Fruit fly (Drosophila melanogaster) whole organism, adult: Measurements from ENCODE around the gene Or67d.

Experiments
- CG11617 ChIP-seq: fragments of 200-800 bp; sonication (Bioruptor generic); optimal IDR thresholded peaks from 2 replicates; lab custom pipeline; 2017; ENCODE audit warnings: mild to moderate bottlenecking, missing biosample characterization, missing genetic modification reagents, missing genetic modification characterization
- CG12768 ChIP-seq: fragments of 200-800 bp; sonication (Bioruptor generic); optimal IDR thresholded peaks from 2 replicates; lab custom pipeline; 2017; ENCODE audit warnings: missing biosample characterization, missing genetic modification characterization, mild to moderate bottlenecking, moderate library complexity, missing genetic modification reagents
- CG14711 ChIP-seq: fragments of 200-800 bp; sonication (Bioruptor generic); optimal IDR thresholded peaks from 2 replicates; lab custom pipeline; 2018; ENCODE audit warnings: missing biosample characterization, mild to moderate bottlenecking, missing genetic modification characterization, moderate library complexity
- CG1620 ChIP-seq: fragments of 200-800 bp; sonication (Bioruptor generic); optimal IDR thresholded peaks from 2 replicates; lab custom pipeline; 2016; ENCODE audit warnings: missing biosample characterization, missing genetic modification characterization
- CG33017 ChIP-seq: fragments of 200-800 bp; sonication (Bioruptor generic); optimal IDR thresholded peaks from 2 replicates; lab custom pipeline; 2018; ENCODE audit warnings: missing biosample characterization, mild to moderate bottlenecking, missing genetic modification characterization, moderate library complexity
- CG5204 ChIP-seq: fragments of 200-800 bp; sonication (Bioruptor generic); optimal IDR thresholded peaks from 2 replicates; lab custom pipeline; 2016; ENCODE audit warnings: missing biosample characterization, missing genetic modification characterization
- CG7045 ChIP-seq: fragments of 200-800 bp; sonication (Bioruptor generic); optimal IDR thresholded peaks from 2 replicates; lab custom pipeline; 2017; ENCODE audit warnings: missing biosample characterization, mild to moderate bottlenecking, missing genetic modification characterization
- CG7101 ChIP-seq: fragments of 200-800 bp; sonication (Bioruptor generic); optimal IDR thresholded peaks from 2 replicates; lab custom pipeline; 2018; ENCODE audit warnings: missing biosample characterization, mild to moderate bottlenecking, missing genetic modification characterization, moderate library complexity
- Clk ChIP-seq: fragments of 200-800 bp; sonication (Bioruptor generic); optimal IDR thresholded peaks from 2 replicates; lab custom pipeline; 2017; ENCODE audit warnings: missing biosample characterization, missing genetic modification characterization
- Crg-1 ChIP-seq: fragments of 200-800 bp; sonication (Bioruptor generic); optimal IDR thresholded peaks from 2 replicates; lab custom pipeline; 2016; ENCODE audit warnings: missing biosample characterization, missing genetic modification characterization
- Hr96 ChIP-seq: fragments of 200-800 bp; sonication (Bioruptor generic); optimal IDR thresholded peaks from 2 replicates; lab custom pipeline; 2016; ENCODE audit warnings: missing biosample characterization, missing genetic modification characterization
- Mnt ChIP-seq: fragments of 200-800 bp; sonication (Bioruptor generic); optimal IDR thresholded peaks from 2 replicates; lab custom pipeline; 2016; ENCODE audit warnings: missing biosample characterization, mild to moderate bottlenecking, missing genetic modification characterization
- bab1 ChIP-seq: fragments of 200-800 bp; sonication (Bioruptor generic); optimal IDR thresholded peaks from 3 replicates; lab custom pipeline; 2019; ENCODE audit warnings: missing biosample characterization, mild to moderate bottlenecking, missing genetic modification characterization, moderate library complexity
- cic ChIP-seq: fragments of 200-800 bp; sonication (Bioruptor generic); optimal IDR thresholded peaks from 2 replicates; lab custom pipeline; 2017; ENCODE audit warnings: missing biosample characterization, mild to moderate bottlenecking, missing genetic modification characterization, moderate library complexity
- cnc ChIP-seq, 2 experiments: fragments of >200 bp; optimal IDR thresholded peaks; 2 replicates each; lab custom pipeline; 2017
- kay ChIP-seq: fragments of 200-800 bp; sonication (Bioruptor generic); peaks from one replicate; lab custom pipeline; 2016; ENCODE audit warnings: missing biosample characterization, missing genetic modification characterization, borderline replicate concordance
- ovo ChIP-seq: fragments of 200-800 bp; sonication (Bioruptor generic); optimal IDR thresholded peaks from 2 replicates; lab custom pipeline; 2016; ENCODE audit warnings: missing biosample characterization, missing genetic modification characterization
- pad ChIP-seq: fragments of 200-800 bp; sonication (Bioruptor generic); optimal IDR thresholded peaks from 3 replicates; lab custom pipeline; 2017; ENCODE audit warnings: missing biosample characterization, missing genetic modification characterization, mild to moderate bottlenecking, moderate library complexity, missing genetic modification reagents
- tj ChIP-seq: fragments of 200-800 bp; sonication (Bioruptor generic); optimal IDR thresholded peaks from 3 replicates; lab custom pipeline; 2017; ENCODE audit warnings: missing biosample characterization, mild to moderate bottlenecking, missing genetic modification characterization, moderate library complexity
- toe ChIP-seq: fragments of 200-800 bp; sonication (Bioruptor generic); optimal IDR thresholded peaks from 2 replicates; lab custom pipeline; 2016; ENCODE audit warnings: missing biosample characterization, missing genetic modification characterization

The Or67d gene

DNA sequence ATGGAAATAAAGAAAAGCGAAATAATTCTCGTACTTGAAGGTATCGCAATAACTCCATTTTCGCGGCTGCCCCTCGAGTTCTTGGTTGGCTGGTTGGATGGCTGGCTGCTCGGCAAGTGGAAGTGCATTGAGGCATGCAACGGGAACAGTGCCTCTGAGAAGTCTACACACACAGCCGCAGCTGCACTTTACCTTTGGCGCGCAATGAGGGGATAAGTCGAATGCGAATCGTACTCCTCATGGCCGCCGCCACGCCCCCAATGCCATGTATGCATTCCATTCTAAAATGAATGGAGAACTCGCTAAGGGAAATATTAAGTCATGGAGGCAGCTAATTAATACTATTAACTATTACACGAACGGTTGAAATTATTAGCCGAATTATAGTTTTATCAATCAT is 23.2 kb upstream of the Or67d start:
- TF ChIP-seq CG1620 (GFP tag; lab: Kevin White, UChicago) (no peak), Crg-1 (GFP tag; lab: Kevin White, UChicago) (no peak), CG7045 (GFP tag; lab: Kevin White, UChicago) (no peak), Mnt (GFP tag; lab: Kevin White, UChicago) (no peak), Hr96 (no peak), CG14711 (tag; lab: Kevin White, UChicago) (no peak), toe (GFP tag; lab: Kevin White, UChicago) (no peak), cic (GFP tag; lab: Kevin White, UChicago) (no peak), CG11617 (GFP tag; lab: Kevin White, UChicago) (no peak), CG7101 (no peak), kay (GFP tag; lab: Kevin White, UChicago) (no peak)

dm6 chr3L:10254131-10254530 is 18.9 kb upstream of the Or67d start:
- TF ChIP-seq tj: no peak
- TF ChIP-seq CG7045 (GFP tag; lab: Kevin White, UChicago): no peak
- TF ChIP-seq Mnt (GFP tag; lab: Kevin White, UChicago): no peak
- no peak for TF ChIP-seq Crg-1 (GFP tag; lab: Kevin White, UChicago)
- TF ChIP-seq CG5204: no peak
- TF ChIP-seq cic (GFP tag; lab: Kevin White, UChicago): no peak
- no peak for TF ChIP-seq Hr96
- TF ChIP-seq CG7101: no peak
- TF ChIP-seq Clk (GFP tag; lab: Kevin White, UChicago): no peak
- no peak for TF ChIP-seq CG33017 (tag; lab: Kevin White, UChicago)

- no peak for TF ChIP-seq toe (GFP tag; lab: Kevin White, UChicago)
- no peak for TF ChIP-seq cic (GFP tag; lab: Kevin White, UChicago)
- TF ChIP-seq CG7045 (GFP tag; lab: Kevin White, UChicago): no peak
- TF ChIP-seq bab1 (GFP tag; lab: Kevin White, UChicago): no peak
- no peak for TF ChIP-seq Clk (GFP tag; lab: Kevin White, UChicago)
- no peak for TF ChIP-seq kay (GFP tag; lab: Kevin White, UChicago)
- TF ChIP-seq CG7101: no peak
- no peak for TF ChIP-seq CG33017 (tag; lab: Kevin White, UChicago)
- TF ChIP-seq pad (GFP tag; lab: Kevin White, UChicago): no peak
- no peak for TF ChIP-seq CG11617 (GFP tag; lab: Kevin White, UChicago)
- TF ChIP-seq Hr96: no peak
- no peak for TF ChIP-seq ovo
- no peak for TF ChIP-seq CG12768 (GFP tag; lab: Kevin White, UChicago)
- TF ChIP-seq Crg-1 (GFP tag; lab: Kevin White, UChicago): no peak
- TF ChIP-seq Mnt (GFP tag; lab: Kevin White, UChicago): no peak
These were observed 14.3 kb upstream of the Or67d start for dm6 chr3L:10258738-10259137.

DNA sequence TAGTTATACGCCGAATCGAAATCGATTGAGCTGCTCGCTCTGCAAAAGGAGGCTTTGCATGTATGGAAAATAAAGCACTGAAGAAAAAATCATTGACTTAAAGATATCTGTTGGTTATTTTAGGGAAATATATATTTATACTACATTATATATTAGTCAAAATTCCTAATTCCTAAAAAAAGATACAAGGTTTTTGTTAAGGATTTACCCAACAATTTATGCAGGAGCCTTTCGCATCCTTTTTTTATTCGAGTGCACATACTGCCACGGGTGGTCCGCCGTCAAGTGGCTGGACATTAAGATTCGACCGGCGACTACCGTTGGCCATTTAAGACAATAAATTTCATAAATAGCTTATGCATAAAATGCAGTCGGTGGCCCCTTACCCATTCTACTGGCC is 11.8 kb upstream of the Or67d start:
- TF ChIP-seq toe (GFP tag; lab: Kevin White, UChicago) (no peak), tj (no peak), cnc (optimal IDR thresholded peaks at IDR 0.05; lab: Kevin White, UChicago) (no peak), pad (GFP tag; lab: Kevin White, UChicago) (no peak), kay (GFP tag; lab: Kevin White, UChicago) (no peak), CG7101 (no peak), CG7045 (GFP tag; lab: Kevin White, UChicago) (no peak), Hr96 (no peak), CG33017 (tag; lab: Kevin White, UChicago) (no peak), Crg-1 (GFP tag; lab: Kevin White, UChicago) (no peak), Clk (GFP tag; lab: Kevin White, UChicago) (no peak), cic (GFP tag; lab: Kevin White, UChicago) (no peak), Mnt (GFP tag; lab: Kevin White, UChicago) (no peak), ovo (no peak), CG11617 (GFP tag; lab: Kevin White, UChicago) (no peak), CG5204 (no peak)

- TF ChIP-seq CG12768 (GFP tag; lab: Kevin White, UChicago): no peak
- TF ChIP-seq Clk (GFP tag; lab: Kevin White, UChicago): no peak
These were observed 10.2 kb upstream of the Or67d start for dm6 chr3L:10262827-10263226.

DNA sequence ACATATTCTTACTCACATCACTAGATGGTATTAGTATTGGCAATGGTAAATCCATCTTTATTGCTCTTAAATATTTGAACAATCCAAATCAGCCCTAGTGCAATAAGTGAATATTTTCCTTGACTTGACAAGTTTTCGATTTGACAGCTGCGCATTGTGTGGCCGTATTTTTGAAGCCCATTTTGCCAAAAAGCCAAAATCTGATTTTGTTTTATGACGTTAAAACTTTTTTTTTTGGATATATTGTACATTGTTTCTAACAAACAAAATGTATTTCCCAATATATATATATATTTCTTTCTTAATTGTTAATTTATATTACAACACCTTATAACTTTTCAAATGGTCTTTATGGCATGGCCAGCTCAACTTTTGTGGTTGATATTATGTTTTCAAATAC is 6.0 kb upstream of the Or67d start, which contains the start of gene can:
TSS of gene can (minus strand) at position 101 of the 400 bp plus-strand sequence.
- TF ChIP-seq CG7045 (GFP tag; lab: Kevin White, UChicago) (no peak), Crg-1 (GFP tag; lab: Kevin White, UChicago) (no peak), Hr96 (no peak), CG1620 (GFP tag; lab: Kevin White, UChicago) (no peak), CG14711 (tag; lab: Kevin White, UChicago) (no peak), Clk (GFP tag; lab: Kevin White, UChicago) (no peak), cnc (optimal IDR thresholded peaks at IDR 0.05; lab: Kevin White, UChicago) (no peak), pad (GFP tag; lab: Kevin White, UChicago) (no peak), bab1 (GFP tag; lab: Kevin White, UChicago) (no peak), ovo (no peak), tj (no peak), CG5204 (no peak), cic (GFP tag; lab: Kevin White, UChicago) (no peak), CG11617 (GFP tag; lab: Kevin White, UChicago) (no peak), CG12768 (GFP tag; lab: Kevin White, UChicago) (no peak), toe (GFP tag; lab: Kevin White, UChicago) (no peak), kay (GFP tag; lab: Kevin White, UChicago) (no peak)
